Fruit fly (Drosophila melanogaster): ENCODE results near the gene TyrR.

The TyrR gene

dm6 chr3R:17716858-17717596, 46.0 kb downstream of the TyrR start (continued):
- TF ChIP-seq Dbx (GFP tag; IDR thresholded peaks at IDR 0.05) (no peak), dan (GFP tag; IDR thresholded peaks at IDR 0.05) (no peak), CG3281 (GFP tag; optimal IDR thresholded peaks at IDR 0.05) (peak; percentile 34), CG10366 (GFP tag; IDR thresholded peaks at IDR 0.05) (no peak), trem (tag; optimal IDR thresholded peaks at IDR 0.05) (no peak), CG3838 (GFP tag; optimal IDR thresholded peaks at IDR 0.05) (no peak), CG16815 (GFP tag; optimal IDR thresholded peaks at IDR 0.05) (no peak), unpg (GFP tag; optimal IDR thresholded peaks at IDR 0.05) (peak; percentile 9), CG14965 (GFP tag; optimal IDR thresholded peaks at IDR 0.05; ENCODE audit: borderline replicate concordance) (no peak), CG17829 (tag; optimal IDR thresholded peaks at IDR 0.05) (peak; percentile 22), Gug (GFP tag; IDR thresholded peaks at IDR 0.05) (no peak), CG12769 (tag; optimal IDR thresholded peaks at IDR 0.05) (peak; percentile 91), ara (GFP tag; IDR thresholded peaks at IDR 0.05) (no peak), bigmax (GFP tag; optimal IDR thresholded peaks at IDR 0.05) (peak; percentile 95), CG14860 (GFP tag; IDR thresholded peaks at IDR 0.05; ENCODE audit: partially characterized antibody) (no peak), CG6765 (GFP tag; optimal IDR thresholded peaks at IDR 0.05) (peak; percentile 36), ab (GFP tag; optimal IDR thresholded peaks at IDR 0.05) (no peak), kay (GFP tag; optimal IDR thresholded peaks at IDR 0.05) (no peak), Doc2 (GFP tag; IDR thresholded peaks at IDR 0.05) (no peak), CG2129 (GFP tag; IDR thresholded peaks at IDR 0.05; ENCODE audit: partially characterized antibody) (no peak), YL-1 (GFP tag; optimal IDR thresholded peaks at IDR 0.05) (peak; percentile 49), CG16863 (GFP tag; optimal IDR thresholded peaks at IDR 0.05) (peak; percentile 36), E2f1 (GFP tag; IDR thresholded peaks at IDR 0.05) (no peak), CG15514 (GFP tag; optimal IDR thresholded peaks at IDR 0.05) (peak; percentile 47), CG6175 (GFP tag; IDR thresholded peaks at IDR 0.05) (no peak), bbx (GFP tag; IDR thresholded peaks at IDR 0.05; ENCODE audit: partially characterized antibody) (no peak), CG9817 (tag; optimal IDR thresholded peaks at IDR 0.05) (no peak), Six4 (GFP tag; optimal IDR thresholded peaks at IDR 0.05) (no peak), tx (GFP tag; optimal IDR thresholded peaks at IDR 0.05) (no peak), tgo (GFP tag; IDR thresholded peaks at IDR 0.05) (no peak), NC2α (GFP tag; optimal IDR thresholded peaks at IDR 0.05) (no peak), Rfx (GFP tag; IDR thresholded peaks at IDR 0.05) (no peak), CG12299 (tag; optimal IDR thresholded peaks at IDR 0.05) (no peak), CG11723 (GFP tag; optimal IDR thresholded peaks at IDR 0.05) (no peak), Atf-2 (GFP tag; optimal IDR thresholded peaks at IDR 0.05) (no peak), CG18262 (tag; optimal IDR thresholded peaks at IDR 0.05) (no peak), CG9727 (GFP tag; optimal IDR thresholded peaks at IDR 0.05) (peak; percentile 14), CG9609 (GFP tag; optimal IDR thresholded peaks at IDR 0.05) (no peak), Hmr (GFP tag; optimal IDR thresholded peaks at IDR 0.05) (peak; percentile 37), Elba2 (GFP tag; optimal IDR thresholded peaks at IDR 0.05) (no peak), Dp (GFP tag; optimal IDR thresholded peaks at IDR 0.05) (peak; percentile 7), Bteb2 (GFP tag; optimal IDR thresholded peaks at IDR 0.05) (peak; percentile 49), NC2β (GFP tag; optimal IDR thresholded peaks at IDR 0.05) (peak; percentile 44), HmgZ (tag; optimal IDR thresholded peaks at IDR 0.05) (peak; percentile 64), HLHmδ (GFP tag; optimal IDR thresholded peaks at IDR 0.05) (peak; percentile 72), Chrac-16 (GFP tag; optimal IDR thresholded peaks at IDR 0.05) (no peak), slou (GFP tag; optimal IDR thresholded peaks at IDR 0.05) (no peak), CG2199 (GFP tag; IDR thresholded peaks at IDR 0.05) (no peak), shn (GFP tag; optimal IDR thresholded peaks at IDR 0.05) (peak; percentile 48), MESR4 (GFP tag; optimal IDR thresholded peaks at IDR 0.05) (peak; percentile 20)

All from whole organism, embryonic.